Fruit fly (Drosophila melanogaster): ENCODE measurements around the gene Spase22-23.

Gene Spase22-23

DNA sequence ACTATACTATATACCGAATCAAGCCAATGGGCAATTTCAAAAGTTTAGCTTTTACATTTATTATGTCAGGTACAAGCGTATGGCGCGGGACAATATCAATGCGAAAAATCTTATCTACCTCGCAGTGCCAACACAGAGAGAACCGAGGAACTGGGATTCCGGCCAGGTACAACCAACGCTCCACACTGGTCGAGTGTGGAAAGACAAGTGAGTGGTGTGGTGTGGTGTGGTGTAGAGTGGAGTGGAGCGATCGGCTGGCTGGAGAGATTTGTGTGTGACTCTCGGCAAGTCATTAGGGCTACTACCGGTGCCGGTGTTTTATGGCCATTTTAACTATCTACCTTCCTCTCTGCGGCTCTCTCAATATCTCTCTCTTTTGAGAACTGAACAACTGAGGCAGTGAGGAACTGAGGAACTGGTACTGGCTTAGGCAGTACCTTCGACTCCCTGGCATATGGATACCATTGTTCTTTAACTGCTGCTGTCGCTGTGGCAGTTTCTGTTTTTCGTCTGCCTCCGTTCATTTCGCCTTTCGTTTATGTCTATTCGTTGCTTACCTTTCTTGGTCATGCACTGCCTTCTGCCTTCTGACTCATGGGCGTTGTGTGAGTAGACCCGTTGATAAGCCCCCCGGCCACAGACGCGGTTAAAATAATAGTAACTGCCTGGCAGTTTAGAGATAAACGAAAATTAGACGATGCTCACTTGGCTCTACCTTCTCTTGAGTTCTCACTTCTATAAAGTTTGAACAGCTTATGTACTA lies 29.6 kb upstream of the Spase22-23 start:
- TF ChIP-seq CG1620 (GFP tag; optimal IDR thresholded peaks at IDR 0.05) (peak; percentile 62), kay (GFP tag; ENCODE audit: borderline replicate concordance) (peak; percentile 84), pad (GFP tag; optimal IDR thresholded peaks at IDR 0.05) (no peak), CG7101 (tag; optimal IDR thresholded peaks at IDR 0.05) (peak; percentile 97), CG11617 (GFP tag; optimal IDR thresholded peaks at IDR 0.05) (peak; percentile 89), CG14711 (tag; optimal IDR thresholded peaks at IDR 0.05) (peak; percentile 93), CG12768 (GFP tag; optimal IDR thresholded peaks at IDR 0.05) (peak; percentile 95), CG5204 (GFP tag; optimal IDR thresholded peaks at IDR 0.05) (peak; percentile 91), Crg-1 (GFP tag; optimal IDR thresholded peaks at IDR 0.05) (peak; percentile 80), cnc (optimal IDR thresholded peaks at IDR 0.05) (no peak), CG33017 (tag; optimal IDR thresholded peaks at IDR 0.05) (peak; percentile 97), CG7045 (GFP tag; optimal IDR thresholded peaks at IDR 0.05) (peak; percentile 94), bab1 (GFP tag; optimal IDR thresholded peaks at IDR 0.05) (peak; percentile 94), ovo (GFP tag; optimal IDR thresholded peaks at IDR 0.05) (peak; percentile 53), Hr96 (GFP tag; optimal IDR thresholded peaks at IDR 0.05) (peak; percentile 91), cic (GFP tag; optimal IDR thresholded peaks at IDR 0.05) (peak; percentile 55), Mnt (GFP tag; optimal IDR thresholded peaks at IDR 0.05) (peak; percentile 69), toe (GFP tag; optimal IDR thresholded peaks at IDR 0.05) (peak; percentile 83), Clk (GFP tag; optimal IDR thresholded peaks at IDR 0.05) (peak; percentile 94), tj (GFP tag; optimal IDR thresholded peaks at IDR 0.05) (peak; percentile 74)

dm6 chr3R:24258333-24258732 lies 28.5 kb upstream of the Spase22-23 start:
- no peak for TF ChIP-seq CG7101 (tag; optimal IDR thresholded peaks at IDR 0.05)
- TF ChIP-seq tj (GFP tag; optimal IDR thresholded peaks at IDR 0.05) = no peak
- TF ChIP-seq CG33017 (tag; optimal IDR thresholded peaks at IDR 0.05) = no peak
- TF ChIP-seq CG7045 (GFP tag; optimal IDR thresholded peaks at IDR 0.05) = no peak
- TF ChIP-seq kay (GFP tag; ENCODE audit: borderline replicate concordance) = no peak
- no peak for TF ChIP-seq Crg-1 (GFP tag; optimal IDR thresholded peaks at IDR 0.05)
- TF ChIP-seq ovo (GFP tag; optimal IDR thresholded peaks at IDR 0.05) = no peak
- no peak for TF ChIP-seq cnc (optimal IDR thresholded peaks at IDR 0.05)
- TF ChIP-seq CG12768 (GFP tag; optimal IDR thresholded peaks at IDR 0.05) = no peak
- TF ChIP-seq bab1 (GFP tag; optimal IDR thresholded peaks at IDR 0.05) = no peak
- TF ChIP-seq CG11617 (GFP tag; optimal IDR thresholded peaks at IDR 0.05) = no peak
- TF ChIP-seq Clk (GFP tag; optimal IDR thresholded peaks at IDR 0.05) = no peak
- TF ChIP-seq CG5204 (GFP tag; optimal IDR thresholded peaks at IDR 0.05) = no peak
- TF ChIP-seq cic (GFP tag; optimal IDR thresholded peaks at IDR 0.05) = no peak
- no peak for TF ChIP-seq toe (GFP tag; optimal IDR thresholded peaks at IDR 0.05)
- no peak for TF ChIP-seq Hr96 (GFP tag; optimal IDR thresholded peaks at IDR 0.05)
- TF ChIP-seq Mnt (GFP tag; optimal IDR thresholded peaks at IDR 0.05) = no peak
- no peak for TF ChIP-seq pad (GFP tag; optimal IDR thresholded peaks at IDR 0.05)

DNA sequence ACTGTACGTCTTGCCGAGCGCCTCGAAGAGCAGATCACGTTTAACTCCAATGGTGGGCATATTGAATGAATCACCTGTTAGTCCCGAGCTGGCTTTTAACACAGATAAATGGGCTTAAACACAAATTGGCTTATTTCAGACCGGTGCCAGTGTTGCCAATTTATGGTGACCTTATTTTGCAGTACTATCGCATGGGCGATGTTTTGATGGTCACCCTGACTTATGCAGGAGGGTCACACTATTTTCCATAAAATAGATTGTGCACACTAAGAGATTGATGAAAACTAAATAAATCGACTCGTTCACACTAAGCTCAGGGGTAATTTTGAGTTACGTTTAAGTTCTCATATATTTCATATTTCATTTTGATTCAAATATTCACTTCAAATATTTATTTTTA lies 22.7 kb upstream of the Spase22-23 start, which contains the start of gene beta-PheRS:
Gene beta-PheRS, minus strand, starts transcription at position 186 of the 400 bp plus-strand sequence.
- TF ChIP-seq cnc (optimal IDR thresholded peaks at IDR 0.05) (no peak), CG14711 (tag; optimal IDR thresholded peaks at IDR 0.05) (peak; percentile 76), toe (GFP tag; optimal IDR thresholded peaks at IDR 0.05) (no peak), Mnt (GFP tag; optimal IDR thresholded peaks at IDR 0.05) (peak; percentile 82), CG7101 (tag; optimal IDR thresholded peaks at IDR 0.05) (peak; percentile 61), CG12768 (GFP tag; optimal IDR thresholded peaks at IDR 0.05) (peak; percentile 27), CG5204 (GFP tag; optimal IDR thresholded peaks at IDR 0.05) (no peak), CG11617 (GFP tag; optimal IDR thresholded peaks at IDR 0.05) (peak; percentile 40), CG1620 (GFP tag; optimal IDR thresholded peaks at IDR 0.05) (peak; percentile 76), Clk (GFP tag; optimal IDR thresholded peaks at IDR 0.05) (peak; percentile 36), pad (GFP tag; optimal IDR thresholded peaks at IDR 0.05) (peak; percentile 57), CG33017 (tag; optimal IDR thresholded peaks at IDR 0.05) (no peak), tj (GFP tag; optimal IDR thresholded peaks at IDR 0.05) (peak; percentile 35), CG7045 (GFP tag; optimal IDR thresholded peaks at IDR 0.05) (no peak), bab1 (GFP tag; optimal IDR thresholded peaks at IDR 0.05) (peak; percentile 73), cic (GFP tag; optimal IDR thresholded peaks at IDR 0.05) (peak; percentile 40), ovo (GFP tag; optimal IDR thresholded peaks at IDR 0.05) (peak; percentile 33), Crg-1 (GFP tag; optimal IDR thresholded peaks at IDR 0.05) (peak; percentile 50), kay (GFP tag; ENCODE audit: borderline replicate concordance) (no peak), Hr96 (GFP tag; optimal IDR thresholded peaks at IDR 0.05) (no peak)

DNA sequence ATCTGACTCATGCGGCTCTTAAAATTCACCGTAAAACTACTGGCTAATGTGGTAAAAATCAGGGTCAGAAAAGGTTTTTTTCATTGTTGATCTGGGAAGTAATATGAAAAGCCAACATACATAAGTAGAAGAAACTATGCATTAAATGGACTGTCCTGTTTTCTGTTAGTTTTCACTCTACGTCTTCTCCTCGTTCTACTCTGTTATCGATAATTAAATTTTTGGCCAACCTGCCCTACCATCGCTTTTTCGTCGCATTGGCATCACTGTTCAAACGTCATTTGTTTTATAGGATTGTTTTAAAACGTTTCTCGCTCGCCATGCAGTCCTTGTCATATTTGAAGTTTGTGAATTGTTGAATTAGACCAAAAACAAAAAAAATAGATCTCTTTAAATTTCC lies 4.9 kb upstream of the Spase22-23 start:
- TF ChIP-seq CG33017 (tag; optimal IDR thresholded peaks at IDR 0.05) = no peak
- TF ChIP-seq pad (GFP tag; optimal IDR thresholded peaks at IDR 0.05) = no peak
- TF ChIP-seq CG12768 (GFP tag; optimal IDR thresholded peaks at IDR 0.05) = no peak
- TF ChIP-seq CG11617 (GFP tag; optimal IDR thresholded peaks at IDR 0.05) = no peak
- TF ChIP-seq Hr96 (GFP tag; optimal IDR thresholded peaks at IDR 0.05) = no peak
- TF ChIP-seq CG14711 (tag; optimal IDR thresholded peaks at IDR 0.05) = no peak
- TF ChIP-seq bab1 (GFP tag; optimal IDR thresholded peaks at IDR 0.05) = no peak
- no peak for TF ChIP-seq toe (GFP tag; optimal IDR thresholded peaks at IDR 0.05)
- TF ChIP-seq Crg-1 (GFP tag; optimal IDR thresholded peaks at IDR 0.05) = no peak
- no peak for TF ChIP-seq CG7045 (GFP tag; optimal IDR thresholded peaks at IDR 0.05)
- no peak for TF ChIP-seq CG7101 (tag; optimal IDR thresholded peaks at IDR 0.05)
- no peak for TF ChIP-seq tj (GFP tag; optimal IDR thresholded peaks at IDR 0.05)
- no peak for TF ChIP-seq ovo (GFP tag; optimal IDR thresholded peaks at IDR 0.05)
- TF ChIP-seq kay (GFP tag; ENCODE audit: borderline replicate concordance) = no peak
- TF ChIP-seq cnc (optimal IDR thresholded peaks at IDR 0.05) = no peak
- no peak for TF ChIP-seq Clk (GFP tag; optimal IDR thresholded peaks at IDR 0.05)
- TF ChIP-seq cic (GFP tag; optimal IDR thresholded peaks at IDR 0.05) = no peak
- no peak for TF ChIP-seq CG5204 (GFP tag; optimal IDR thresholded peaks at IDR 0.05)

DNA sequence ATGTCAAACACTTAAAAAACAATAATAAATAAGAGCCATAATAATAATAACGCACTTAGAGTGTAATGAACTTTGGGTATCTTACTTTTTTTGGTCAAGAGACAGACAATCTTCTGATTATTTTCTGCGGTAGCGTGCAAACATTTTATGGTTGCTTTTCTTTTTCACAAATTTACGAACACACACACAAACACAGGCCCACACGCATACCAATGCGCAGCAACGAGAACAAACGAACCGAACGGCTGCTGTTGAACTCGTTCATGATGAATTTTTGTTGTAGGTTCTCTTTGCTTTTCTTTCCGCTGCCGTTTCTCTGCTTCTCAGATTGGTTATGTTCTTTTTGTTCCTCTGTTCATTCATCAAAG lies 4.3 kb upstream of the Spase22-23 start:
- no peak for TF ChIP-seq Hr96 (GFP tag; optimal IDR thresholded peaks at IDR 0.05)
